Fruit fly (Drosophila melanogaster): Measurements from ENCODE around the gene emei.

Gene emei

dm6 chr3L:11125636-11126532 is 16.4 kb downstream of the emei start (continued):
- TF ChIP-seq CG2875 (GFP tag; optimal IDR thresholded peaks at IDR 0.05) (no peak), HLHmδ (GFP tag; optimal IDR thresholded peaks at IDR 0.05) (no peak), CG7372 (GFP tag; IDR thresholded peaks at IDR 0.05) (no peak), ftz-f1 (GFP tag; optimal IDR thresholded peaks at IDR 0.05) (no peak), pho (GFP tag; optimal IDR thresholded peaks at IDR 0.05) (no peak), p53 (GFP tag; optimal IDR thresholded peaks at IDR 0.05) (no peak), caup (GFP tag; optimal IDR thresholded peaks at IDR 0.05; ENCODE audit: severe bottlenecking) (peak; percentile 22), CG12104 (GFP tag; optimal IDR thresholded peaks at IDR 0.05) (no peak), CG17186 (GFP tag; optimal IDR thresholded peaks at IDR 0.05) (no peak), CG10565 (GFP tag; optimal IDR thresholded peaks at IDR 0.05) (no peak), CG31441 (GFP tag; IDR thresholded peaks at IDR 0.05) (no peak), trh (GFP tag; optimal IDR thresholded peaks at IDR 0.05) (no peak), inv (GFP tag; IDR thresholded peaks at IDR 0.05; ENCODE audit: partially characterized antibody) (no peak), fd96Cb (tag; optimal IDR thresholded peaks at IDR 0.05) (no peak), gce (GFP tag; IDR thresholded peaks at IDR 0.05) (no peak), kni (GFP tag; optimal IDR thresholded peaks at IDR 0.05) (no peak), CG1832 (GFP tag; optimal IDR thresholded peaks at IDR 0.05) (no peak), CG10274 (GFP tag; optimal IDR thresholded peaks at IDR 0.05) (no peak), CG11398 (GFP tag; optimal IDR thresholded peaks at IDR 0.05) (no peak), ken (GFP tag; IDR thresholded peaks at IDR 0.05) (no peak), Spps (tag; optimal IDR thresholded peaks at IDR 0.05) (no peak), CG2116 (GFP tag; optimal IDR thresholded peaks at IDR 0.05) (no peak), Gsc (GFP tag; IDR thresholded peaks at IDR 0.05) (no peak), CG7786 (GFP tag; optimal IDR thresholded peaks at IDR 0.05) (no peak), CG11247 (GFP tag; IDR thresholded peaks at IDR 0.05) (no peak), CG13287 (GFP tag; IDR thresholded peaks at IDR 0.05; ENCODE audit: partially characterized antibody) (no peak), CG15011 (GFP tag; optimal IDR thresholded peaks at IDR 0.05) (no peak), tll (GFP tag; optimal IDR thresholded peaks at IDR 0.05) (no peak), Dfd (GFP tag; optimal IDR thresholded peaks at IDR 0.05) (no peak), Meics (GFP tag; optimal IDR thresholded peaks at IDR 0.05) (peak; percentile 26), Poxn (GFP tag; IDR thresholded peaks at IDR 0.05) (no peak), CG17612 (GFP tag; IDR thresholded peaks at IDR 0.05) (no peak), pita (GFP tag; optimal IDR thresholded peaks at IDR 0.05) (no peak), org-1 (GFP tag; optimal IDR thresholded peaks at IDR 0.05) (no peak), nom (GFP tag; optimal IDR thresholded peaks at IDR 0.05) (no peak), CG18599 (GFP tag; optimal IDR thresholded peaks at IDR 0.05) (peak; percentile 39), CG13123 (GFP tag; optimal IDR thresholded peaks at IDR 0.05) (no peak), Gug (GFP tag; IDR thresholded peaks at IDR 0.05) (no peak), Hsf (GFP tag; optimal IDR thresholded peaks at IDR 0.05) (no peak), zfh2 (GFP tag; optimal IDR thresholded peaks at IDR 0.05) (peak; percentile 23), sug (tag; optimal IDR thresholded peaks at IDR 0.05) (no peak), danr (GFP tag; IDR thresholded peaks at IDR 0.05) (no peak), hbn (GFP tag; IDR thresholded peaks at IDR 0.05; ENCODE audit: partially characterized antibody) (no peak), CG15601 (tag; optimal IDR thresholded peaks at IDR 0.05) (no peak), Ets65A (GFP tag) (no peak), Dref (GFP tag; IDR thresholded peaks at IDR 0.05) (no peak), stc (GFP tag; IDR thresholded peaks at IDR 0.05) (no peak; the same call in 1 of the 2 replicates), Nf-YA (GFP tag; IDR thresholded peaks at IDR 0.05) (no peak), CG3163 (GFP tag; optimal IDR thresholded peaks at IDR 0.05) (no peak), CTCF (GFP tag; optimal IDR thresholded peaks at IDR 0.05) (no peak)
